Worm (Caenorhabditis elegans): ENCODE results near the gene M176.4.

Gene M176.4

DNA sequence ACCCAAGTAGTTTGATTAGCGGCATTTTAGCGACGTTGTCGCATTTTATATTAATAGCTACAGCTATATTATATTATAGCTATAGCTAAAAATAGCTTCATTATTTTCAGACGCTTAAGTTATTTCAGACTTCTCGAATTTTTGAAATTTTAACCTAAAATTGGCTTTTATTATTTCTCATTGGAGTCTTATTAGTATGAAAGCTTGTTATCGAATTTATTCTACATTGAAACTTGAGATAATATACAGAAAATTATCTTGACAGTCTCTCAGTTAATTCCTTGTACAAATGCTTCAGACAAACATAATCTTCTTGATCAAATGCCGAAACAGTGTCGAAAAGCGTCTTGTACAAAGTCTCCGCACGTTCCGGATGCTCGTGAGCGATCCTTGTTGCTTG is 38.4 kb upstream of the M176.4 start, which contains the start of gene srh-48:
Gene srh-48, plus strand, starts transcription at position 301 of the 400 bp plus-strand sequence.
- TF ChIP-seq ceh-36 (tag; optimal IDR thresholded peaks at IDR 0.05) (no peak), hmbx-1 (tag; optimal IDR thresholded peaks at IDR 0.05) (no peak), tbx-37 (GFP tag; conservative IDR thresholded peaks at IDR 0.05) (no peak), sea-1 (GFP tag; conservative IDR thresholded peaks at IDR 0.05) (no peak), ceh-13 (GFP tag; optimal IDR thresholded peaks at IDR 0.05) (no peak)

DNA sequence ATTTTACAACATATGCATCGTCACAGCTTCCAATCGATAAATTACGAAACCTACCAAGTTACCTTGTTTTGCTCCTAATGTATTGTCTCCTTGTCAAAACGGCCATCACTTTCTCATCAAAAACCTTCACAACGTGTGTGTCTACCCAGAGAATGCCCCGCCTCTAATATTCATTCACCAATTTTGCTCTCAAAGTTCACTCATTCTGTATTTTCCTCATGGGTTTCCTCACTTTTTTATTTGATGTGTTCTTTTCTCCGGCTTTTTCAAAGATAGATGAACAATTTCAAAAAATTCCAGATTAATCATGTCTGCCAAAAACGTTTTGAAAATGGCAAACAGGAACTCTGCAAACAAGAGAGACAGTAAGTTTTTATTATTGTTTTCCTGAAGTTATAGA is 32.9 kb upstream of the M176.4 start, which contains the start of gene C06C3.7:
Gene C06C3.7, plus strand, starts transcription at position 301 of the 400 bp plus-strand sequence.
- no peak for TF ChIP-seq pes-1 (GFP tag; IDR thresholded peaks at IDR 0.05)
- TF ChIP-seq ceh-13 (GFP tag; optimal IDR thresholded peaks at IDR 0.05), result no peak
- no peak for TF ChIP-seq ama-1 (optimal IDR thresholded peaks at IDR 0.05)
- no peak for TF ChIP-seq aly-1 (tag; optimal IDR thresholded peaks at IDR 0.05)
- TF ChIP-seq scrt-1 (GFP tag; IDR thresholded peaks at IDR 0.05), result no peak

DNA sequence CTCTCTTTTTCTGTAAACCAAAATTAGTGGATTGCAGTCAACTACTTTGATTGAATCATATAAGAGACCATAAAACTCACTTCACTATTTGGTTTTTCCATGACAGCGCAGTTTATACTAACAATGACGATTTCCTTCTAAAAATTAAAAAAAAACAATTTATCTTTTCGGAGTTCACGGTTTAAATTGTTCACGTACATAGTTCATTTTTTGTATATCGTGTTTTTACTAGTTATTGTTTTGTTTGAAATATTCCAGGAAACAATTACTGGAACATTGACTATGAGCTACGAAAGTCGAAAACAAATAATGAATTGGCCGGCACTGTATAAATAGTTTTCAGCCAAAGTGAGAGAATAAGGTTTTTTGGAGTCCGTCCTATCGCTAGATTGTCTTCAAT is 25.4 kb upstream of the M176.4 start, which contains the start of gene lido-17:
Gene lido-17, minus strand, starts transcription at position 101 of the 400 bp plus-strand sequence.
- TF ChIP-seq scrt-1 (GFP tag; IDR thresholded peaks at IDR 0.05) (no peak), pes-1 (GFP tag; IDR thresholded peaks at IDR 0.05) (no peak), hmbx-1 (tag; optimal IDR thresholded peaks at IDR 0.05) (no peak), hmg-4 (GFP tag; optimal IDR thresholded peaks at IDR 0.05) (no peak), sea-1 (GFP tag; conservative IDR thresholded peaks at IDR 0.05) (no peak), tbx-37 (GFP tag; conservative IDR thresholded peaks at IDR 0.05) (no peak), flt-1 (GFP tag; IDR thresholded peaks at IDR 0.05) (no peak), B0310.2 (tag; optimal IDR thresholded peaks at IDR 0.05) (no peak), ceh-13 (GFP tag; optimal IDR thresholded peaks at IDR 0.05) (no peak), aly-1 (tag; optimal IDR thresholded peaks at IDR 0.05) (no peak), hnd-1 (tag; optimal IDR thresholded peaks at IDR 0.05) (no peak), ets-7 (tag; optimal IDR thresholded peaks at IDR 0.05) (no peak), ama-1 (optimal IDR thresholded peaks at IDR 0.05) (no peak), tbx-11 (GFP tag; IDR thresholded peaks at IDR 0.05) (no peak), tra-4 (tag; optimal IDR thresholded peaks at IDR 0.05) (no peak), F13C5.2 (tag; optimal IDR thresholded peaks at IDR 0.05) (no peak), ceh-36 (tag; optimal IDR thresholded peaks at IDR 0.05) (no peak)

DNA sequence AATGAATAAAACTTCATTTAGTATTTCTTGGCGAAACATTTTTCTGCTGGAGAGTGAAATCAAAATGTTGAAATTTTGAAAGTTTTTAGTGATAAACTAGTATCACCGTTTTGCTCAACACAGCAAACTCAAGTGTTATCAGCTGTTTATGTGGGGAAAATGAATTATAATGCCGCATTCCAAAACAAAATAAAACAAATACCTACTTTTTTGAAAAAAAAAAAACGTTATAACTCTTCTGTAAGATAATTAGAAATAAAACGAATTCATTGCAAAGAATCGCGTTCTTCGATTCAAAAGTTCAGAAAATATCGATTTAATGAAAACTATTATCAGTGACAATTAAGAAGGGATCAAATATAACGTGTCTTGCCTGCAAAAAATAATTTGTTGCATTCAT is 20.7 kb upstream of the M176.4 start, which contains the start of gene Y51B9A.9:
Gene Y51B9A.9, minus strand, starts transcription at position 101 of the 400 bp plus-strand sequence.
- no peak for TF ChIP-seq aly-1 (tag; optimal IDR thresholded peaks at IDR 0.05)

DNA sequence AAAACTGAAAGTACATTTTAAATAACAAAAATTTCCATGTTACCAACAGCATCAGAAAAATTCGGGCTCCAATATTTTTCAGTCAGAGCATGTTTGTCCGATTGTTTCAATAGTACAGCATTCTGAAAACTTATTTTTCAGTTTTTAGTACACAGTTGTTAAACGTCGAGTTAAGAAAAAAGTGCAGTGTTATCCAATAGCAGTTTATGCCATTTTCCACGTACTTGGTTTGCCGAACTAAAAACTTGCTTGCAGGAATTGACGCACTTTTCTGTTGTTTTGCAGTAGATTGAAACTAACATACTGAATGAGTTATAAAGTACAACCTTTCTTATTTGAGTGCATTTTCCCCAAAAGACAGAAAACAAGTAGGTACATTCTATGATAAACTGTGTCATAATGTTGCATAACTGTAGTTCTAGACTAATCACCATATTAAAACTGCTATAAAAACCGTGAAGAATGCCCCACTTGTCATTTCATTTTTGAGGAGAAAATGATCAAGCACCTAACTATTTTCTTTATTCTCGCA is 19.7 kb upstream of the M176.4 start, which contains the start of the genes Y51B9A.14 and Y51B9A.8:
Gene Y51B9A.14, minus strand, starts transcription at position 101 of the 532 bp plus-strand sequence.
Gene Y51B9A.8, plus strand, starts transcription at position 482 of the 532 bp plus-strand sequence.
- no peak for TF ChIP-seq scrt-1 (GFP tag; IDR thresholded peaks at IDR 0.05)
- no peak for TF ChIP-seq ceh-36 (tag; optimal IDR thresholded peaks at IDR 0.05)
- no peak for TF ChIP-seq sea-1 (GFP tag; conservative IDR thresholded peaks at IDR 0.05)
- TF ChIP-seq tbx-11 (GFP tag; IDR thresholded peaks at IDR 0.05), result no peak
- no peak for TF ChIP-seq aly-1 (tag; optimal IDR thresholded peaks at IDR 0.05)
- no peak for TF ChIP-seq tbx-37 (GFP tag; conservative IDR thresholded peaks at IDR 0.05)
- TF ChIP-seq F13C5.2 (tag; optimal IDR thresholded peaks at IDR 0.05), result no peak
- no peak for TF ChIP-seq hmg-4 (GFP tag; optimal IDR thresholded peaks at IDR 0.05)
- no peak for TF ChIP-seq hmbx-1 (tag; optimal IDR thresholded peaks at IDR 0.05)
- no peak for TF ChIP-seq ama-1 (optimal IDR thresholded peaks at IDR 0.05)
- no peak for TF ChIP-seq flt-1 (GFP tag; IDR thresholded peaks at IDR 0.05)
- no peak for TF ChIP-seq hnd-1 (tag; optimal IDR thresholded peaks at IDR 0.05)
- TF ChIP-seq B0310.2 (tag; optimal IDR thresholded peaks at IDR 0.05), result no peak
- no peak for TF ChIP-seq ets-7 (tag; optimal IDR thresholded peaks at IDR 0.05)
- TF ChIP-seq pes-1 (GFP tag; IDR thresholded peaks at IDR 0.05), result no peak
- no peak for TF ChIP-seq ceh-13 (GFP tag; optimal IDR thresholded peaks at IDR 0.05)
- no peak for TF ChIP-seq tra-4 (tag; optimal IDR thresholded peaks at IDR 0.05)

DNA sequence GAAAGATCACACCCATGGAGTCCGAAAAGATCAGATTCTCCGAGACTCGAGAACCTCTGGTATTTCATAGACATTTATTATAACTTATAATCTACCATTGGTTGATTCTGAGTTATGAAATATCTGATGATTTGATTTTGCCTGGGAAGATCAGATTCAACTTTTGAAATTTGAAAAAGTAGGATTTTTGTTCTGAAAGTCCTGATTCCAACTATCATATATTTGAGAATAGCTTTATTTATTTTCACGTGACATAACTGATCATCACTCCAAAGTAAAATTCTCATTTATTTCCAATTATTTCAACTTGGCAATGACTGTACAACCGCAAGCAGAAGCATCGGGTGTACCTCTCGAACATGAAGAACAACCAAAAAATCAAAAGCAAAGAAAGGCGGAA is 18.4 kb upstream of the M176.4 start, which contains the start of gene Y51B9A.7:
Gene Y51B9A.7, plus strand, starts transcription at position 301 of the 400 bp plus-strand sequence.
- TF ChIP-seq hmbx-1 (tag; optimal IDR thresholded peaks at IDR 0.05), result no peak
- TF ChIP-seq hmg-4 (GFP tag; optimal IDR thresholded peaks at IDR 0.05), result no peak
- TF ChIP-seq B0310.2 (tag; optimal IDR thresholded peaks at IDR 0.05), result no peak
- no peak for TF ChIP-seq ceh-13 (GFP tag; optimal IDR thresholded peaks at IDR 0.05)
- no peak for TF ChIP-seq pes-1 (GFP tag; IDR thresholded peaks at IDR 0.05)
- TF ChIP-seq hnd-1 (tag; optimal IDR thresholded peaks at IDR 0.05), result no peak
- TF ChIP-seq ceh-36 (tag; optimal IDR thresholded peaks at IDR 0.05), result no peak
- no peak for TF ChIP-seq tbx-11 (GFP tag; IDR thresholded peaks at IDR 0.05)

DNA sequence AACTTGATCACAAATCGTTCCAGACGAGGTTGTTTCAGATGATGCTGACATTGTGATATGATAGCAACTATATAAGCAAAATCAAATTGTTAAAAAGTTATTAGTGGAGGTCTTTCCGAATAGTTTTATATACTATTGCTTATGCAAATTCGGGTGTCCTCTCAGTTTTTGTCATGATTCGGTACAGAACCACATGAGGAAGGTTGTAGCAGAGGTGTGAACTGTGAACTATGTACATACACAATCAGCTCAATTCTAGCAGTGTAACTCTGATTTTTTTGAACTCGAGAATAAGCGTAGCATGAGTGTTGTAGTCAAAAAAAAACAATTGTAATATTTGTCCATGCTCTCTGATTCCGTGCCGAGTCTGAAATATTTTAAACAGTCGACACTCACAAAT is 15.1 kb upstream of the M176.4 start, which contains the start of gene Y51B9A.6:
Gene Y51B9A.6, minus strand, starts transcription at position 101 of the 400 bp plus-strand sequence.
- TF ChIP-seq hnd-1 (tag; optimal IDR thresholded peaks at IDR 0.05), result no peak
- TF ChIP-seq hmbx-1 (tag; optimal IDR thresholded peaks at IDR 0.05), result no peak
- TF ChIP-seq scrt-1 (GFP tag; IDR thresholded peaks at IDR 0.05), result no peak
- no peak for TF ChIP-seq flt-1 (GFP tag; IDR thresholded peaks at IDR 0.05)
- no peak for TF ChIP-seq hmg-4 (GFP tag; optimal IDR thresholded peaks at IDR 0.05)
- TF ChIP-seq pes-1 (GFP tag; IDR thresholded peaks at IDR 0.05), result no peak
- TF ChIP-seq tbx-37 (GFP tag; conservative IDR thresholded peaks at IDR 0.05), result no peak
- no peak for TF ChIP-seq ets-7 (tag; optimal IDR thresholded peaks at IDR 0.05)
- TF ChIP-seq B0310.2 (tag; optimal IDR thresholded peaks at IDR 0.05), result no peak
- no peak for TF ChIP-seq ama-1 (optimal IDR thresholded peaks at IDR 0.05)
- no peak for TF ChIP-seq tra-4 (tag; optimal IDR thresholded peaks at IDR 0.05)
- no peak for TF ChIP-seq tbx-11 (GFP tag; IDR thresholded peaks at IDR 0.05)
- TF ChIP-seq F13C5.2 (tag; optimal IDR thresholded peaks at IDR 0.05), result no peak

DNA sequence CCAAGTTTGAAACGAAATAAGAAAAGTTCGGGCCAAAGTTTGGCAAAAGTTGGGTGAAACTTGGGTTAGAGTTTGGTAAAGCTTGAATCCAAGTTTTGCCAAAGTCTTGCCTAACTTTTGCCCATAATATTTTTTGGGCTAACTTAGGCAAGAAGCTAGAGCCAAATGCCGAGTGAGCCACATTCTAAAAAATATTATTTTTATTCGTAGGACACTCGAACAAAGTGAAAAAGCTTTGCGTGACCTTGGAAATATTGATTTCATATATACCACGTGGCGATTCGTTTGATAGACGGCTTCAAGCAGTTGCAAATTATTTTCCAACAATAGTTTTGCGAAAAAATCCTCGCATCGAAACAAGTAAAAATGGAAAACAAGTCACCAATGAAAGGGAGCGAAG is 14.3 kb upstream of the M176.4 start, which contains the start of gene Y51B9A.5:
Gene Y51B9A.5, plus strand, starts transcription at position 301 of the 400 bp plus-strand sequence.
- TF ChIP-seq tbx-37 (GFP tag; conservative IDR thresholded peaks at IDR 0.05) (no peak), ceh-13 (GFP tag; optimal IDR thresholded peaks at IDR 0.05) (no peak), sea-1 (GFP tag; conservative IDR thresholded peaks at IDR 0.05) (no peak), tbx-11 (GFP tag; IDR thresholded peaks at IDR 0.05) (no peak), scrt-1 (GFP tag; IDR thresholded peaks at IDR 0.05) (no peak), aly-1 (tag; optimal IDR thresholded peaks at IDR 0.05) (no peak), B0310.2 (tag; optimal IDR thresholded peaks at IDR 0.05) (no peak), tra-4 (tag; optimal IDR thresholded peaks at IDR 0.05) (no peak), hmbx-1 (tag; optimal IDR thresholded peaks at IDR 0.05) (no peak), flt-1 (GFP tag; IDR thresholded peaks at IDR 0.05) (no peak), ets-7 (tag; optimal IDR thresholded peaks at IDR 0.05) (no peak), hmg-4 (GFP tag; optimal IDR thresholded peaks at IDR 0.05) (no peak), hnd-1 (tag; optimal IDR thresholded peaks at IDR 0.05) (no peak), F13C5.2 (tag; optimal IDR thresholded peaks at IDR 0.05) (no peak), pes-1 (GFP tag; IDR thresholded peaks at IDR 0.05) (no peak)

All from whole organism, early embryonic.